Worm (Caenorhabditis elegans): ENCODE measurements around the gene F58B4.6.

ce11 chrV:10909959-10910358 is 14.9 kb upstream of the F58B4.6 start:
- no peak for TF ChIP-seq nhr-25 (tag; optimal IDR thresholded peaks at IDR 0.05)
- no peak for TF ChIP-seq elt-2 (tag; optimal IDR thresholded peaks at IDR 0.05)
- no peak for TF ChIP-seq ama-1 (optimal IDR thresholded peaks at IDR 0.05)
